Worm (Caenorhabditis elegans) whole organism, mixed stage, embryonic: Measurements from ENCODE around the gene lgc-37.

Experiments used
- M03D4.4 ChIP-seq: sonication (generic microtip); optimal IDR thresholded peaks from 2 replicates; lab custom pipeline; 2017; ENCODE audit warnings: mild to moderate bottlenecking, missing genetic modification characterization, missing compliant biosample characterization
- bed-3 ChIP-seq: fragments of 200-800 bp; sonication (Bioruptor generic); optimal IDR thresholded peaks from 3 replicates; lab custom pipeline; 2018; ENCODE audit warnings: mild to moderate bottlenecking, missing genetic modification characterization, moderate library complexity, missing compliant biosample characterization
- blmp-1 ChIP-seq: fragments of 150-350 bp; optimal IDR thresholded peaks from 2 replicates; lab custom pipeline; 2014; ENCODE audit warnings: missing biosample characterization, missing genetic modification characterization
- ceh-43 ChIP-seq: fragments of 200-800 bp; sonication (Bioruptor generic); optimal IDR thresholded peaks from 2 replicates; lab custom pipeline; 2018; ENCODE audit warnings: mild to moderate bottlenecking, missing genetic modification characterization, moderate library complexity, missing compliant biosample characterization
- ces-1 ChIP-seq: fragments of 150-350 bp; optimal IDR thresholded peaks from 2 replicates; lab custom pipeline; 2014; ENCODE audit warnings: missing biosample characterization, missing genetic modification reagents, missing genetic modification characterization
- elt-1 ChIP-seq: sonication (generic microtip); optimal IDR thresholded peaks from 2 replicates; lab custom pipeline; 2017; ENCODE audit warnings: missing genetic modification characterization, mild to moderate bottlenecking, missing compliant biosample characterization, antibody characterized with exemption, moderate library complexity, borderline replicate concordance; ENCODE audit not compliant: insufficient read depth
- elt-3 ChIP-seq: fragments of 150-350 bp; optimal IDR thresholded peaks from 2 replicates; lab custom pipeline; 2014; ENCODE audit warnings: missing biosample characterization, missing genetic modification characterization
- flh-1 ChIP-seq: fragments of 200-800 bp; sonication (Bioruptor generic); optimal IDR thresholded peaks from 2 replicates; lab custom pipeline; 2018; ENCODE audit warnings: mild to moderate bottlenecking, missing genetic modification characterization, moderate library complexity, missing compliant biosample characterization
- ham-2 ChIP-seq: fragments of 200-800 bp; sonication (Bioruptor generic); optimal IDR thresholded peaks from 2 replicates; lab custom pipeline; 2018; ENCODE audit warnings: mild to moderate bottlenecking, missing genetic modification characterization, missing compliant biosample characterization
- hlh-1 ChIP-seq: fragments of 150-350 bp; optimal IDR thresholded peaks from 2 replicates; lab custom pipeline; 2014; ENCODE audit warnings: missing biosample characterization, missing genetic modification reagents, missing genetic modification characterization
- lin-13 ChIP-seq: fragments of 150-350 bp; optimal IDR thresholded peaks from 2 replicates; lab custom pipeline; 2014; ENCODE audit warnings: missing biosample characterization, missing genetic modification characterization
- lin-32 ChIP-seq: fragments of 200-800 bp; sonication (Bioruptor generic); optimal IDR thresholded peaks from 2 replicates; lab custom pipeline; 2018; ENCODE audit warnings: mild to moderate bottlenecking, missing genetic modification characterization, missing compliant biosample characterization
- lsy-2 ChIP-seq: fragments of 150-350 bp; optimal IDR thresholded peaks from 2 replicates; lab custom pipeline; 2014; ENCODE audit warnings: missing biosample characterization, missing genetic modification characterization
- mab-5 ChIP-seq: fragments of 150-350 bp; optimal IDR thresholded peaks from 2 replicates; lab custom pipeline; 2014; ENCODE audit warnings: missing biosample characterization, missing genetic modification characterization
- mls-2 ChIP-seq: sonication (generic microtip); optimal IDR thresholded peaks from 2 replicates; lab custom pipeline; 2016; ENCODE audit warnings: mild to moderate bottlenecking, missing genetic modification characterization, moderate library complexity, missing compliant biosample characterization
- nhr-12 ChIP-seq: fragments of 150-350 bp; optimal IDR thresholded peaks from 2 replicates; lab custom pipeline; 2014; ENCODE audit warnings: missing biosample characterization, missing genetic modification characterization
- nhr-2 ChIP-seq: fragments of 150-350 bp; optimal IDR thresholded peaks from 2 replicates; lab custom pipeline; 2014; ENCODE audit warnings: missing biosample characterization, missing genetic modification characterization
- nhr-237 ChIP-seq: fragments of 150-350 bp; optimal IDR thresholded peaks from 2 replicates; lab custom pipeline; 2014; ENCODE audit warnings: missing biosample characterization, missing genetic modification characterization
- nhr-28 ChIP-seq: fragments of 150-350 bp; optimal IDR thresholded peaks from 2 replicates; lab custom pipeline; 2014; ENCODE audit warnings: missing biosample characterization, missing genetic modification characterization
- nhr-76 ChIP-seq: sonication (generic microtip); optimal IDR thresholded peaks from 2 replicates; lab custom pipeline; 2017; ENCODE audit warnings: missing biosample characterization, missing genetic modification characterization
- pha-4 ChIP-seq: fragments of 150-350 bp; optimal IDR thresholded peaks from 2 replicates; lab custom pipeline; 2018; ENCODE audit warnings: missing biosample characterization, missing genetic modification reagents, missing genetic modification characterization
- sem-2 ChIP-seq: fragments of 200-800 bp; sonication (Bioruptor generic); optimal IDR thresholded peaks from 2 replicates; lab custom pipeline; 2018; ENCODE audit warnings: mild to moderate bottlenecking, missing genetic modification characterization, missing compliant biosample characterization
- snpc-4 ChIP-seq: fragments of 150-350 bp; optimal IDR thresholded peaks from 2 replicates; lab custom pipeline; 2014; ENCODE audit warnings: missing biosample characterization, missing genetic modification characterization
- sptf-1 ChIP-seq: sonication (generic microtip); optimal IDR thresholded peaks from 2 replicates; lab custom pipeline; 2017; ENCODE audit warnings: mild to moderate bottlenecking, missing genetic modification characterization, moderate library complexity, missing compliant biosample characterization
- tbx-8 ChIP-seq: fragments of 200-800 bp; sonication (Bioruptor generic); optimal IDR thresholded peaks from 2 replicates; lab custom pipeline; 2018; ENCODE audit warnings: mild to moderate bottlenecking, missing genetic modification characterization, moderate library complexity, missing compliant biosample characterization
- unc-120 ChIP-seq: sonication (generic microtip); optimal IDR thresholded peaks from 2 replicates; lab custom pipeline; 2017; ENCODE audit warnings: missing genetic modification characterization, missing compliant biosample characterization; ENCODE audit not compliant: poor library complexity, severe bottlenecking
- unc-39 ChIP-seq: fragments of 150-350 bp; optimal IDR thresholded peaks from 2 replicates; lab custom pipeline; 2014; ENCODE audit warnings: missing biosample characterization, missing genetic modification characterization
- unc-62 ChIP-seq: fragments of 150-350 bp; optimal IDR thresholded peaks from 2 replicates; lab custom pipeline; 2014; ENCODE audit warnings: missing biosample characterization, missing genetic modification reagents, missing genetic modification characterization
- zip-8 ChIP-seq: fragments of 150-350 bp; optimal IDR thresholded peaks from 2 replicates; lab custom pipeline; 2014; ENCODE audit warnings: missing biosample characterization, missing genetic modification characterization
- ztf-11 ChIP-seq: fragments of 150-350 bp; optimal IDR thresholded peaks from 2 replicates; lab custom pipeline; 2014; ENCODE audit warnings: missing biosample characterization, missing genetic modification characterization

lgc-37 gene

ce11 chrIII:12750831-12751230 is 34.1 kb upstream of the lgc-37 start, which contains the start of the genes irld-60 and irld-20:
TSS of gene irld-60 (minus strand) at chrIII:12750931.
TSS of gene irld-20 (plus strand) at chrIII:12751109.
- no peak for TF ChIP-seq unc-39 (tag; lab: Kevin White, UChicago)
- TF ChIP-seq mab-5 (tag; lab: Kevin White, UChicago), result no peak
- TF ChIP-seq unc-62 (GFP tag; lab: Kevin White, UChicago), result no peak
- no peak for TF ChIP-seq ztf-11

ce11 chrIII:12755048-12755447 is 29.9 kb upstream of the lgc-37 start, which contains the start of gene srw-10:
TSS of gene srw-10 (plus strand) at chrIII:12755348.
- TF ChIP-seq lin-13, result no peak
- no peak for TF ChIP-seq nhr-237 (tag; lab: Kevin White, UChicago)
- no peak for TF ChIP-seq nhr-2 (tag; lab: Kevin White, UChicago)
- TF ChIP-seq elt-1 (tag; lab: Kevin White, UChicago), result no peak
- no peak for TF ChIP-seq unc-120
- no peak for TF ChIP-seq lin-32 (GFP tag; lab: Kevin White, UChicago)

- TF ChIP-seq nhr-2 (tag; lab: Kevin White, UChicago), result no peak
- no peak for TF ChIP-seq lin-13
- TF ChIP-seq sptf-1 (tag; lab: Kevin White, UChicago), result no peak
- TF ChIP-seq elt-1 (tag; lab: Kevin White, UChicago), result no peak
- no peak for TF ChIP-seq unc-62 (GFP tag; lab: Kevin White, UChicago)
- TF ChIP-seq flh-1 (GFP tag; lab: Kevin White, UChicago), result no peak
- TF ChIP-seq hlh-1 (tag; lab: Kevin White, UChicago), result no peak
These were observed 27.6 kb upstream of the lgc-37 start, which contains the start of gene srw-9 for ce11 chrIII:12757367-12757766. TSS of gene srw-9 (plus strand) at chrIII:12757667.

ce11 chrIII:12764241-12764640 is 20.7 kb upstream of the lgc-37 start, which contains the start of the genes irld-19 and irld-61:
TSS of gene irld-19 (minus strand) at chrIII:12764341.
TSS of gene irld-61 (plus strand) at chrIII:12764553.
- TF ChIP-seq zip-8 (tag; lab: Kevin White, UChicago), result no peak
- TF ChIP-seq nhr-28, result no peak
- TF ChIP-seq lin-32 (GFP tag; lab: Kevin White, UChicago), result no peak
- no peak for TF ChIP-seq nhr-76 (tag; lab: Kevin White, UChicago)
- TF ChIP-seq pha-4, result no peak
- no peak for TF ChIP-seq ces-1 (GFP tag; lab: Kevin White, UChicago)
- no peak for TF ChIP-seq nhr-2 (tag; lab: Kevin White, UChicago)
- no peak for TF ChIP-seq blmp-1 (tag; lab: Kevin White, UChicago)
- TF ChIP-seq ceh-43 (GFP tag; lab: Kevin White, UChicago), result no peak
- no peak for TF ChIP-seq tbx-8
- TF ChIP-seq ztf-11, result no peak
- no peak for TF ChIP-seq unc-120
- no peak for TF ChIP-seq flh-1 (GFP tag; lab: Kevin White, UChicago)
- TF ChIP-seq elt-3, result no peak
- TF ChIP-seq bed-3 (GFP tag; lab: Kevin White, UChicago), result no peak
- TF ChIP-seq snpc-4 (tag; lab: Kevin White, UChicago), result no peak

ce11 chrIII:12773753-12774152 is 11.2 kb upstream of the lgc-37 start:
- TF ChIP-seq ham-2, result no peak
- TF ChIP-seq M03D4.4 (tag; lab: Kevin White, UChicago), result no peak
- no peak for TF ChIP-seq sem-2 (GFP tag; lab: Kevin White, UChicago)
- TF ChIP-seq elt-1 (tag; lab: Kevin White, UChicago), result no peak
- TF ChIP-seq hlh-1 (tag; lab: Kevin White, UChicago), result no peak
- no peak for TF ChIP-seq lsy-2 (tag; lab: Kevin White, UChicago)
- TF ChIP-seq nhr-12 (tag; lab: Kevin White, UChicago), result no peak
- no peak for TF ChIP-seq nhr-76 (tag; lab: Kevin White, UChicago)
- no peak for TF ChIP-seq unc-62 (GFP tag; lab: Kevin White, UChicago)
- TF ChIP-seq mls-2 (tag; lab: Kevin White, UChicago), result no peak
